Worm (Caenorhabditis elegans) whole organism, young adult: Measurements from ENCODE around the gene daf-41.

Experiments used
- B0035.1 ChIP-seq: sonication (generic microtip); optimal IDR thresholded peaks from 2 replicates; lab custom pipeline; 2016; ENCODE audit warnings: missing genetic modification characterization, mild to moderate bottlenecking, missing compliant biosample characterization, missing genotype, missing genetic modification reagents
- B0261.1 ChIP-seq: sonication (generic microtip); optimal IDR thresholded peaks from 2 replicates; lab custom pipeline; 2016; ENCODE audit warnings: mild to moderate bottlenecking, missing genetic modification characterization, moderate library complexity, missing compliant biosample characterization
- B0336.3 ChIP-seq: fragments of 200-800 bp; sonication (Bioruptor generic); IDR thresholded peaks from 2 replicates; pipeline ENCODE4 v1.3.6; 2022; ENCODE audit warnings: missing genetic modification characterization, missing compliant biosample characterization
- C06A6.2 ChIP-seq: fragments of 200-800 bp; sonication (Bioruptor generic); conservative IDR thresholded peaks from 2 replicates; pipeline ENCODE4 v1.3.6; 2022; ENCODE audit warnings: missing genetic modification characterization, missing compliant biosample characterization
- F23B12.7 ChIP-seq: sonication (generic microtip); optimal IDR thresholded peaks from 2 replicates; lab custom pipeline; 2017; ENCODE audit warnings: missing genetic modification characterization, mild to moderate bottlenecking, missing compliant biosample characterization, antibody characterized with exemption, moderate library complexity; ENCODE audit not compliant: insufficient read depth
- F37B4.10 ChIP-seq: fragments of 200-800 bp; sonication (Bioruptor generic); IDR thresholded peaks from 2 replicates; pipeline ENCODE4 v1.3.6; 2022; ENCODE audit warnings: missing genetic modification characterization, missing compliant biosample characterization
- F52B5.7 ChIP-seq: sonication (generic microtip); optimal IDR thresholded peaks from 2 replicates; lab custom pipeline; 2016; ENCODE audit warnings: mild to moderate bottlenecking, missing genetic modification characterization, missing compliant biosample characterization
- F55B11.4 ChIP-seq: sonication (generic microtip); optimal IDR thresholded peaks from 2 replicates; lab custom pipeline; 2016; ENCODE audit warnings: missing compliant biosample characterization, missing genetic modification characterization, borderline replicate concordance; ENCODE audit not compliant: insufficient read depth
- Y79H2A.3 ChIP-seq: fragments of 200-800 bp; sonication (Bioruptor generic); conservative IDR thresholded peaks from 2 replicates; pipeline ENCODE4 v1.3.6; 2022; ENCODE audit warnings: missing genetic modification reagents, missing genetic modification characterization, missing compliant biosample characterization
- aptf-3 ChIP-seq: fragments of 200-800 bp; sonication (Bioruptor generic); IDR thresholded peaks from 2 replicates; pipeline ENCODE4 v1.3.6; 2022; ENCODE audit warnings: missing genetic modification characterization, missing compliant biosample characterization
- attf-5 ChIP-seq: fragments of 200-800 bp; sonication (Bioruptor generic); optimal IDR thresholded peaks from 2 replicates; lab custom pipeline; 2018; ENCODE audit warnings: mild to moderate bottlenecking, missing genetic modification characterization, missing compliant biosample characterization
- cebp-1 ChIP-seq, 2 experiments: fragments of 200-800 bp in 1 of 2; sonication (Bioruptor generic) in 1 of 2; sonication (generic microtip) in 1 of 2; IDR thresholded peaks in 1 of 2; optimal IDR thresholded peaks in 1 of 2; 2 replicates each; pipeline versions ENCODE4 v1.3.6 to Lab custom; 2017 to 2022; ENCODE audit warnings: missing compliant biosample characterization in 2 of 2, missing genetic modification characterization in 2 of 2, mild to moderate bottlenecking in 1 of 2, missing genetic modification reagents in 1 of 2, moderate library complexity in 1 of 2
- cebp-2 ChIP-seq: fragments of 200-800 bp; sonication (Bioruptor generic); IDR thresholded peaks from 2 replicates; pipeline ENCODE4 v1.3.6; 2022; ENCODE audit warnings: missing genetic modification characterization, missing compliant biosample characterization
- ceh-100 ChIP-seq: fragments of 200-800 bp; sonication (Bioruptor generic); IDR thresholded peaks from 2 replicates; pipeline ENCODE4 v1.3.6; 2022; ENCODE audit warnings: missing genetic modification reagents, missing genetic modification characterization, missing compliant biosample characterization
- ceh-58 ChIP-seq: fragments of 200-800 bp; sonication (Bioruptor generic); IDR thresholded peaks from 2 replicates; pipeline ENCODE4 v1.3.6; 2022; ENCODE audit warnings: missing genetic modification characterization, missing compliant biosample characterization
- ceh-91 ChIP-seq: fragments of 200-800 bp; sonication (Bioruptor generic); IDR thresholded peaks from 2 replicates; pipeline ENCODE4 v1.3.6; 2022; ENCODE audit warnings: missing genetic modification reagents, missing genetic modification characterization, missing compliant biosample characterization
- dpff-1 ChIP-seq: sonication (generic microtip); optimal IDR thresholded peaks from 2 replicates; lab custom pipeline; 2017; ENCODE audit warnings: mild to moderate bottlenecking, missing genetic modification characterization, missing compliant biosample characterization
- efl-1 ChIP-seq: fragments of 150-350 bp; optimal IDR thresholded peaks from 2 replicates; lab custom pipeline; 2014; ENCODE audit warnings: missing biosample characterization, missing genetic modification reagents, missing genetic modification characterization
- egl-18 ChIP-seq: fragments of 200-800 bp; sonication (Bioruptor generic); IDR thresholded peaks from 2 replicates; pipeline ENCODE4 v1.3.6; 2022; ENCODE audit warnings: missing genetic modification reagents, missing genetic modification characterization, missing compliant biosample characterization
- egrh-3 ChIP-seq: fragments of 200-800 bp; sonication (Bioruptor generic); IDR thresholded peaks from 2 replicates; pipeline ENCODE4 v1.3.6; 2022; ENCODE audit warnings: missing genetic modification reagents, missing genetic modification characterization, missing compliant biosample characterization
- ekl-4 ChIP-seq: fragments of 200-800 bp; sonication (Bioruptor generic); IDR thresholded peaks from 2 replicates; pipeline ENCODE4 v1.3.6; 2022; ENCODE audit warnings: missing genetic modification reagents, missing genetic modification characterization, missing compliant biosample characterization
- ets-4 ChIP-seq: fragments of 200-800 bp; sonication (Bioruptor generic); optimal IDR thresholded peaks from 2 replicates; lab custom pipeline; 2018; ENCODE audit warnings: mild to moderate bottlenecking, missing genetic modification characterization, missing compliant biosample characterization
- hlh-12 ChIP-seq: sonication (generic microtip); optimal IDR thresholded peaks from 2 replicates; lab custom pipeline; 2016; ENCODE audit warnings: missing genetic modification characterization, missing compliant biosample characterization
- hmg-20 ChIP-seq: fragments of 200-800 bp; sonication (Bioruptor generic); IDR thresholded peaks from 2 replicates; pipeline ENCODE4 v1.3.6; 2022; ENCODE audit warnings: missing genetic modification reagents, missing genetic modification characterization, missing compliant biosample characterization
- hsf-1 ChIP-seq: fragments of 200-800 bp; sonication (Bioruptor generic); IDR thresholded peaks from 2 replicates; pipeline ENCODE4 v1.3.6; 2022; ENCODE audit warnings: missing genetic modification reagents, missing genetic modification characterization, missing compliant biosample characterization
- let-526 ChIP-seq: fragments of 200-800 bp; sonication (Bioruptor generic); IDR thresholded peaks from 2 replicates; pipeline ENCODE4 v1.3.6; 2022; ENCODE audit warnings: missing genetic modification reagents, missing genetic modification characterization, missing compliant biosample characterization
- lsy-27 ChIP-seq: sonication (generic microtip); optimal IDR thresholded peaks from 2 replicates; lab custom pipeline; 2017; ENCODE audit warnings: missing genetic modification characterization, mild to moderate bottlenecking, missing compliant biosample characterization, antibody characterized with exemption, missing genotype, borderline replicate concordance; ENCODE audit not compliant: insufficient read depth
- madf-8 ChIP-seq: fragments of 200-800 bp; sonication (Bioruptor generic); conservative IDR thresholded peaks from 2 replicates; pipeline ENCODE4 v1.3.6; 2022; ENCODE audit warnings: missing genetic modification reagents, missing genetic modification characterization, missing compliant biosample characterization
- mcd-1 ChIP-seq: fragments of 200-800 bp; sonication (Bioruptor generic); IDR thresholded peaks from 2 replicates; pipeline ENCODE4 v1.3.6; 2022; ENCODE audit warnings: missing genetic modification reagents, missing genetic modification characterization, missing compliant biosample characterization
- mes-4 ChIP-seq: sonication (generic microtip); optimal IDR thresholded peaks from 2 replicates; lab custom pipeline; 2016; ENCODE audit warnings: missing genotype, missing genetic modification characterization, missing compliant biosample characterization
- nfya-1 ChIP-seq: sonication (generic microtip); optimal IDR thresholded peaks from 2 replicates; lab custom pipeline; 2017; ENCODE audit warnings: antibody characterized with exemption, missing compliant biosample characterization, missing genetic modification characterization, borderline replicate concordance; ENCODE audit not compliant: insufficient read depth
- nfya-2 ChIP-seq: fragments of 200-800 bp; sonication (Bioruptor generic); IDR thresholded peaks from 2 replicates; pipeline ENCODE4 v1.3.6; 2022; ENCODE audit warnings: missing genetic modification reagents, missing genetic modification characterization, missing compliant biosample characterization
- nhr-179 ChIP-seq: sonication (generic microtip); optimal IDR thresholded peaks from 2 replicates; lab custom pipeline; 2016; ENCODE audit warnings: mild to moderate bottlenecking, missing genetic modification characterization, missing compliant biosample characterization
- nhr-80 ChIP-seq: sonication (generic microtip); optimal IDR thresholded peaks from 2 replicates; lab custom pipeline; 2016; ENCODE audit warnings: missing genetic modification characterization, missing compliant biosample characterization
- nhr-90 ChIP-seq: sonication (generic microtip); optimal IDR thresholded peaks from 2 replicates; lab custom pipeline; 2016; ENCODE audit warnings: missing genotype, mild to moderate bottlenecking, missing genetic modification characterization, missing compliant biosample characterization
- pbrm-1 ChIP-seq: fragments of 200-800 bp; sonication (Bioruptor generic); IDR thresholded peaks from 2 replicates; pipeline ENCODE4 v1.3.6; 2022; ENCODE audit warnings: missing genetic modification reagents, missing genetic modification characterization, missing compliant biosample characterization
- pha-4 ChIP-seq: fragments of 150-350 bp; sonication (generic microtip); optimal IDR thresholded peaks from 2 replicates; lab custom pipeline; 2014; ENCODE audit warnings: missing biosample characterization, missing genetic modification reagents, missing genetic modification characterization
- rcor-1 ChIP-seq: fragments of 200-800 bp; sonication (Bioruptor generic); IDR thresholded peaks from 2 replicates; pipeline ENCODE4 v1.3.6; 2022; ENCODE audit warnings: missing genetic modification reagents, missing genetic modification characterization, missing compliant biosample characterization
- repo-1 ChIP-seq: sonication (generic microtip); optimal IDR thresholded peaks from 2 replicates; lab custom pipeline; 2017; ENCODE audit warnings: mild to moderate bottlenecking, missing genetic modification characterization, missing compliant biosample characterization
- sdz-38 ChIP-seq: sonication (generic microtip); optimal IDR thresholded peaks from 2 replicates; lab custom pipeline; 2016; ENCODE audit warnings: missing genotype, missing genetic modification characterization, missing compliant biosample characterization
- snpc-4 ChIP-seq, 5 experiments: fragments of 150-350 bp in 1 of 5; sonication (generic microtip) in 4 of 5; optimal IDR thresholded peaks; 2 replicates each; lab custom pipeline; 2014 to 2018; ENCODE audit warnings: missing genetic modification characterization in 5 of 5, missing biosample characterization in 3 of 5, antibody characterized with exemption in 2 of 5, mild to moderate bottlenecking in 2 of 5, missing compliant biosample characterization in 2 of 5, missing genotype in 2 of 5, moderate library complexity in 2 of 5, missing genetic modification reagents in 1 of 5
- tbp1 ChIP-seq: fragments of 200-800 bp; sonication (Bioruptor generic); optimal IDR thresholded peaks from 2 replicates; lab custom pipeline; 2018; ENCODE audit warnings: mild to moderate bottlenecking, missing genetic modification characterization, missing compliant biosample characterization
- tlf-1 ChIP-seq: fragments of 200-800 bp; sonication (Bioruptor generic); optimal IDR thresholded peaks from 2 replicates; lab custom pipeline; 2018; ENCODE audit warnings: mild to moderate bottlenecking, missing genetic modification characterization, missing compliant biosample characterization
- unc-130 ChIP-seq: sonication (generic microtip); optimal IDR thresholded peaks from 2 replicates; lab custom pipeline; 2016; ENCODE audit warnings: missing genetic modification reagents, missing genetic modification characterization, missing compliant biosample characterization
- unc-62 ChIP-seq: fragments of 150-350 bp; optimal IDR thresholded peaks from 2 replicates; lab custom pipeline; 2014; ENCODE audit warnings: missing biosample characterization, missing genetic modification reagents, missing genetic modification characterization
- ztf-22 ChIP-seq: fragments of 200-800 bp; sonication (Bioruptor generic); optimal IDR thresholded peaks from 2 replicates; lab custom pipeline; 2018; ENCODE audit warnings: mild to moderate bottlenecking, missing genetic modification characterization, moderate library complexity, missing compliant biosample characterization
- ztf-25 ChIP-seq: fragments of 200-800 bp; sonication (Bioruptor generic); IDR thresholded peaks from 2 replicates; pipeline ENCODE4 v1.3.6; 2022; ENCODE audit warnings: missing genetic modification reagents, missing genetic modification characterization, missing compliant biosample characterization

daf-41 gene

ce11 chrIII:5294867-5295266 is 20.3 kb upstream of the daf-41 start (continued):
- TF ChIP-seq nfya-1 (tag; lab: Kevin White, UChicago) (no peak), B0336.3 (GFP tag; lab: Robert Waterston, UW) (no peak), dpff-1 (tag; lab: Kevin White, UChicago) (no peak), F55B11.4 (tag; lab: Kevin White, UChicago) (no peak), madf-8 (GFP tag; lab: Robert Waterston, UW) (no peak), unc-130 (GFP tag; lab: Kevin White, UChicago) (peak; percentile 47), tlf-1 (GFP tag; lab: Kevin White, UChicago) (no peak), nhr-179 (tag; lab: Kevin White, UChicago) (peak; percentile 5), ztf-25 (GFP tag; lab: Robert Waterston, UW) (peak; percentile 96), B0261.1 (tag; lab: Kevin White, UChicago) (peak; percentile 96), nfya-2 (GFP tag; lab: Robert Waterston, UW) (0 out of 2 replicates have a peak, but pooled peaks have one; percentile 61), cebp-2 (GFP tag; lab: Robert Waterston, UW) (0 out of 2 replicates have a peak, but pooled peaks have one; percentile 79), F37B4.10 (no peak), F52B5.7 (tag; lab: Kevin White, UChicago) (peak; percentile 82), lsy-27 (tag; lab: Kevin White, UChicago) (no peak), ekl-4 (GFP tag; lab: Robert Waterston, UW) (no peak), Y79H2A.3 (GFP tag; lab: Robert Waterston, UW) (no peak), let-526 (GFP tag; lab: Robert Waterston, UW) (peak; percentile 43; the same call in 1 of the 2 replicates), F23B12.7 (tag; lab: Kevin White, UChicago) (peak; percentile 81), attf-5 (peak; percentile 65), repo-1 (tag; lab: Kevin White, UChicago) (peak; percentile 73), B0035.1 (peak; percentile 45), C06A6.2 (GFP tag; lab: Robert Waterston, UW) (0 out of 2 replicates have a peak, but pooled peaks have one; percentile 39), ceh-58 (0 out of 2 replicates have a peak, but pooled peaks have one; percentile 55), pha-4 (tag; lab: Kevin White, UChicago) (no peak), egrh-3 (GFP tag; lab: Robert Waterston, UW) (0 out of 2 replicates have a peak, but pooled peaks have one; percentile 29), tbp1 (GFP tag; lab: Kevin White, UChicago) (peak; percentile 99), nhr-90 (tag; lab: Kevin White, UChicago) (no peak), hmg-20 (GFP tag; lab: Robert Waterston, UW) (peak; percentile 74), hsf-1 (no peak), efl-1 (GFP tag; lab: Kevin White, UChicago) (no peak), ceh-91 (GFP tag; lab: Robert Waterston, UW) (0 out of 2 replicates have a peak, but pooled peaks have one; percentile 18), unc-62 (no peak), snpc-4 (GFP tag; optimal IDR thresholded peaks at IDR 0.05; lab: Kevin White, UChicago) (peak; percentile 64), snpc-4 (tag; optimal IDR thresholded peaks at IDR 0.05; lab: Kevin White, UChicago) (peak in 2 of 4 experiments; percentile 55 to 57), ztf-22 (GFP tag; lab: Kevin White, UChicago) (no peak), egl-18 (GFP tag; lab: Robert Waterston, UW) (0 out of 2 replicates have a peak, but pooled peaks have one; percentile 67), pbrm-1 (GFP tag; lab: Robert Waterston, UW) (peak; percentile 75), rcor-1 (GFP tag; lab: Robert Waterston, UW) (peak; percentile 53), cebp-1 (GFP tag; IDR thresholded peaks at IDR 0.05; lab: Robert Waterston, UW) (peak; percentile 43; the same call in 1 of the 2 replicates), cebp-1 (tag; optimal IDR thresholded peaks at IDR 0.05; lab: Kevin White, UChicago) (no peak), mes-4 (tag; lab: Kevin White, UChicago) (peak; percentile 42), ets-4 (GFP tag; lab: Kevin White, UChicago) (peak; percentile 62), hlh-12 (tag; lab: Kevin White, UChicago) (peak; percentile 22), nhr-80 (tag; lab: Kevin White, UChicago) (no peak), sdz-38 (tag; lab: Kevin White, UChicago) (peak; percentile 14), mcd-1 (no peak; the same call in 1 of the 2 replicates), aptf-3 (no peak), ceh-100 (peak; percentile 66)
